Worm (Caenorhabditis elegans): ENCODE measurements around the gene daf-7.

Gene daf-7

ce11 chrIII:835713-836278 is 24.2 kb downstream of the daf-7 start (continued):
- TF ChIP-seq aly-2 (tag; optimal IDR thresholded peaks at IDR 0.05) (peak; percentile 85), tbx-2 (tag; optimal IDR thresholded peaks at IDR 0.05) (peak; percentile 70)

ce11 chrIII:839491-839890 is 27.8 kb downstream of the daf-7 start, which contains the start of gene dos-3:
dos-3 (minus strand) TSS chrIII:839591.
- TF ChIP-seq fos-1 (tag; optimal IDR thresholded peaks at IDR 0.05) = no peak
- TF ChIP-seq ceh-28 (tag; optimal IDR thresholded peaks at IDR 0.05) = no peak
- TF ChIP-seq nhr-23 (tag; optimal IDR thresholded peaks at IDR 0.05) = no peak
- TF ChIP-seq elt-3 (tag; optimal IDR thresholded peaks at IDR 0.05) = no peak
- TF ChIP-seq pha-4 (tag; optimal IDR thresholded peaks at IDR 0.05) = no peak
- TF ChIP-seq hmg-11 (tag; optimal IDR thresholded peaks at IDR 0.05) = no peak
- no peak for TF ChIP-seq lin-15B (tag; optimal IDR thresholded peaks at IDR 0.05)

- TF ChIP-seq mdl-1 (tag; optimal IDR thresholded peaks at IDR 0.05) (no peak), nhr-12 (tag; optimal IDR thresholded peaks at IDR 0.05) (no peak), fkh-2 (tag; optimal IDR thresholded peaks at IDR 0.05) (no peak), ceh-16 (tag; optimal IDR thresholded peaks at IDR 0.05) (no peak), nhr-76 (tag; optimal IDR thresholded peaks at IDR 0.05) (no peak), zag-1 (tag; optimal IDR thresholded peaks at IDR 0.05) (no peak), nhr-25 (tag; optimal IDR thresholded peaks at IDR 0.05) (no peak), aly-2 (tag; optimal IDR thresholded peaks at IDR 0.05) (no peak), nhr-43 (tag; optimal IDR thresholded peaks at IDR 0.05; ENCODE audit: poor library complexity, severe bottlenecking) (no peak), lsy-12 (tag; optimal IDR thresholded peaks at IDR 0.05) (no peak)
These were observed 29.5 kb downstream of the daf-7 start, which contains the start of gene K02F3.9 for ce11 chrIII:841177-841576. K02F3.9 (minus strand) TSS chrIII:841366.

- TF ChIP-seq nhr-43 (tag; optimal IDR thresholded peaks at IDR 0.05; ENCODE audit: poor library complexity, severe bottlenecking) (no peak), ztf-11 (tag; optimal IDR thresholded peaks at IDR 0.05) (no peak), mml-1 (tag; optimal IDR thresholded peaks at IDR 0.05) (no peak)
These were observed 31.0 kb downstream of the daf-7 start, which contains the start of gene far-8 for ce11 chrIII:842630-843029. far-8 (plus strand) TSS chrIII:842930.

- TF ChIP-seq pha-4 (tag; optimal IDR thresholded peaks at IDR 0.05) (peak; percentile 62), nhr-76 (tag; optimal IDR thresholded peaks at IDR 0.05) (no peak), nhr-12 (tag; optimal IDR thresholded peaks at IDR 0.05) (no peak), nfya-1 (tag; optimal IDR thresholded peaks at IDR 0.05; ENCODE audit: insufficient read depth) (peak; percentile 57), lin-39 (tag; optimal IDR thresholded peaks at IDR 0.05) (no peak), lin-15B (tag; optimal IDR thresholded peaks at IDR 0.05) (peak; percentile 27), snpc-4 (tag; optimal IDR thresholded peaks at IDR 0.05) (peak; percentile 24), pqm-1 (tag; optimal IDR thresholded peaks at IDR 0.05) (peak; percentile 37), nhr-43 (tag; optimal IDR thresholded peaks at IDR 0.05; ENCODE audit: poor library complexity, severe bottlenecking) (peak; percentile 43), elt-2 (tag; optimal IDR thresholded peaks at IDR 0.05) (peak; percentile 16), mml-1 (tag; optimal IDR thresholded peaks at IDR 0.05) (peak; percentile 88), fkh-10 (GFP tag; optimal IDR thresholded peaks at IDR 0.05) (no peak)
These were observed 32.4 kb downstream of the daf-7 start for ce11 chrIII:843999-844398.

- TF ChIP-seq lin-39 (tag; optimal IDR thresholded peaks at IDR 0.05) (no peak), pha-4 (tag; optimal IDR thresholded peaks at IDR 0.05) (peak; percentile 51)
These were observed 32.9 kb downstream of the daf-7 start for ce11 chrIII:844577-844976.

- TF ChIP-seq fos-1 (tag; optimal IDR thresholded peaks at IDR 0.05) (no peak), nhr-28 (tag; optimal IDR thresholded peaks at IDR 0.05) (no peak), nfya-1 (tag; optimal IDR thresholded peaks at IDR 0.05; ENCODE audit: insufficient read depth) (peak; percentile 30), pha-4 (tag; optimal IDR thresholded peaks at IDR 0.05) (peak; percentile 86), fkh-2 (tag; optimal IDR thresholded peaks at IDR 0.05) (no peak), ztf-4 (tag; optimal IDR thresholded peaks at IDR 0.05) (no peak), egl-27 (tag; optimal IDR thresholded peaks at IDR 0.05) (no peak), nhr-76 (tag; optimal IDR thresholded peaks at IDR 0.05) (no peak), daf-12 (tag; optimal IDR thresholded peaks at IDR 0.05) (no peak), pqm-1 (tag; optimal IDR thresholded peaks at IDR 0.05) (peak; percentile 84), lin-39 (tag; optimal IDR thresholded peaks at IDR 0.05) (no peak), ama-1 (optimal IDR thresholded peaks at IDR 0.05) (peak; percentile 45), hmg-11 (tag; optimal IDR thresholded peaks at IDR 0.05) (peak; percentile 12), elt-2 (tag; optimal IDR thresholded peaks at IDR 0.05) (peak; percentile 71), unc-39 (tag; optimal IDR thresholded peaks at IDR 0.05) (no peak), nhr-23 (tag; optimal IDR thresholded peaks at IDR 0.05) (peak; percentile 65), nhr-11 (tag; optimal IDR thresholded peaks at IDR 0.05) (no peak), nhr-25 (tag; optimal IDR thresholded peaks at IDR 0.05) (peak; percentile 4), jun-1 (tag; optimal IDR thresholded peaks at IDR 0.05) (peak; percentile 76), eor-1 (tag; optimal IDR thresholded peaks at IDR 0.05) (no peak), lsy-12 (tag; optimal IDR thresholded peaks at IDR 0.05) (no peak), ceh-28 (tag; optimal IDR thresholded peaks at IDR 0.05) (peak; percentile 12), nhr-43 (tag; optimal IDR thresholded peaks at IDR 0.05; ENCODE audit: poor library complexity, severe bottlenecking) (peak; percentile 80), R02D3.7 (tag; optimal IDR thresholded peaks at IDR 0.05) (no peak), elt-1 (tag; optimal IDR thresholded peaks at IDR 0.05) (peak; percentile 53), lin-15B (tag; optimal IDR thresholded peaks at IDR 0.05) (peak; percentile 28), skn-1 (tag; optimal IDR thresholded peaks at IDR 0.05) (no peak)
These were observed 33.8 kb downstream of the daf-7 start, which contains the start of gene K02F3.2 for ce11 chrIII:845485-845884. K02F3.2 (plus strand) TSS chrIII:845841.

All from whole organism, L3 larva.